Fruit fly (Drosophila melanogaster): ENCODE results near the gene Prosbeta4R2.

dm6 chr2L:2652314-2652713 lies 2.9 kb upstream of the Prosbeta4R2 start, which contains the start of gene CG33125:
- TF ChIP-seq CG7101 (tag; optimal IDR thresholded peaks at IDR 0.05) = no peak
- no peak for TF ChIP-seq CG12768 (GFP tag; optimal IDR thresholded peaks at IDR 0.05)
